Worm (Caenorhabditis elegans) whole organism, early embryonic: Measurements from ENCODE around the gene C02C6.14.

Experiments used
- aly-1 ChIP-seq: sonication (generic microtip); optimal IDR thresholded peaks from 2 replicates; lab custom pipeline; 2016; ENCODE audit warnings: missing genetic modification characterization, missing compliant biosample characterization
- ama-1 ChIP-seq: fragments of 150-350 bp; optimal IDR thresholded peaks from 2 replicates; lab custom pipeline; 2014
- ceh-13 ChIP-seq: fragments of 200-800 bp; sonication (Bioruptor generic); optimal IDR thresholded peaks from 2 replicates; lab custom pipeline; 2018; ENCODE audit warnings: mild to moderate bottlenecking, missing genetic modification characterization, missing compliant biosample characterization
- hmbx-1 ChIP-seq: sonication (generic microtip); optimal IDR thresholded peaks from 2 replicates; lab custom pipeline; 2016; ENCODE audit warnings: mild to moderate bottlenecking, missing genetic modification characterization, missing compliant biosample characterization
- hnd-1 ChIP-seq: sonication (generic microtip); optimal IDR thresholded peaks from 2 replicates; lab custom pipeline; 2016; ENCODE audit warnings: missing genetic modification characterization, missing compliant biosample characterization
- pes-1 ChIP-seq: fragments of 200-800 bp; sonication (Bioruptor generic); IDR thresholded peaks from 2 replicates; pipeline ENCODE4 v1.3.6; 2022; ENCODE audit warnings: missing genetic modification reagents, missing genetic modification characterization, missing compliant biosample characterization
- sea-1 ChIP-seq: fragments of 200-800 bp; sonication (Bioruptor generic); conservative IDR thresholded peaks from 2 replicates; pipeline ENCODE4 v1.3.6; 2022; ENCODE audit warnings: missing genetic modification characterization, missing compliant biosample characterization
- tbx-11 ChIP-seq: fragments of 200-800 bp; sonication (Bioruptor generic); IDR thresholded peaks from 2 replicates; pipeline ENCODE4 v1.3.6; 2022; ENCODE audit warnings: missing genetic modification characterization, missing compliant biosample characterization
- tbx-37 ChIP-seq: fragments of 200-800 bp; sonication (Bioruptor generic); conservative IDR thresholded peaks from 2 replicates; pipeline ENCODE4 v1.3.6; 2022; ENCODE audit warnings: missing genetic modification reagents, missing genetic modification characterization, missing compliant biosample characterization

DNA sequence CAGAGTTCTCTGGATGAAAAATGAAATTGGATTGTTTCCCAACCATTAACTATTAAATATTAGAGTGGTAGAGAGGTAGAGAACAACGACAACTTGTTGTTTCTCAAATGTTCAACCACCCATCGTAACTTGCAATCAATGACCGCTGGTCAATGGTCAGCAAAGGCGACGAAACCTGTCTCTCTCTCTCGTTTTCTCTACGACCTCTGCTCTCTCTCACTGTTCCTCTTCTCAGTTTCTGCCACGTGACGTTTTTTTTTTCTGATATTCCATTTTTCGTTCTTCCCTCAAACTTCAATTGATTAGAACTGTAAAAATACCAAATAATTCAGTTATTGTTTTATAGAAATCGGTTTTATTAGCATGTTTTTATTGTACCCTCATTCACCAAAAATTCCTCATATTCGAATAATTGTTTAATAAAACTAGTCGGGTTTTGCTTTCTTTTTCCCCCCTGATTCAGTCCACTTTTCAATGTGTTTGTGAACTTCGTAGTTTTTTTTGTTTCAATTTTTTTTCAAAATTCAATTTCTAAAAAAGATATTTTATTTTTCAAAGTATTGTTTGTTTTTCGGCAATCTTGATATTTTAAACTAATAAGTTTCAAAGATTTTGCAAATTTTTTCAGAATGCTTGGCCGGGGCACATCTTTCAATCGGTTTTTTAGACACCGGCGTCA is 40.4 kb upstream of the C02C6.14 start, which contains the start of gene suox-1:
- no peak for TF ChIP-seq ama-1 (lab: Kevin White, UChicago)
- no peak for TF ChIP-seq hnd-1 (tag; lab: Kevin White, UChicago)
- no peak for TF ChIP-seq hmbx-1 (tag; lab: Kevin White, UChicago)
- TF ChIP-seq tbx-11 (GFP tag; lab: Robert Waterston, UW) = no peak
- TF ChIP-seq sea-1 (GFP tag; lab: Robert Waterston, UW) = no peak
- TF ChIP-seq aly-1 (tag; lab: Kevin White, UChicago) = no peak
- no peak for TF ChIP-seq ceh-13
- no peak for TF ChIP-seq tbx-37
- no peak for TF ChIP-seq pes-1 (GFP tag; lab: Robert Waterston, UW)
